Worm (Caenorhabditis elegans) whole organism, young adult: ENCODE measurements around the gene tag-266.

Source experiments
- F23B12.7 ChIP-seq: sonication (generic microtip); optimal IDR thresholded peaks from 2 replicates; lab custom pipeline; 2017; ENCODE audit warnings: missing genetic modification characterization, mild to moderate bottlenecking, missing compliant biosample characterization, antibody characterized with exemption, moderate library complexity; ENCODE audit not compliant: insufficient read depth
- Y53G8AR.9 ChIP-seq: fragments of 200-800 bp; sonication (Bioruptor generic); conservative IDR thresholded peaks from 2 replicates; pipeline ENCODE4 v1.3.6; 2022; ENCODE audit warnings: missing genetic modification reagents, missing genetic modification characterization, missing compliant biosample characterization
- Y95B8A.8 ChIP-seq: fragments of 200-800 bp; sonication (Bioruptor generic); IDR thresholded peaks from 2 replicates; pipeline ENCODE4 v1.3.6; 2022; ENCODE audit warnings: missing genetic modification reagents, missing genetic modification characterization, missing compliant biosample characterization
- ama-1 ChIP-seq, 3 experiments: fragments of 150-350 bp in 1 of 3; sonication (generic microtip) in 2 of 3; optimal IDR thresholded peaks; 2 replicates each; lab custom pipeline; 2014 to 2018; ENCODE audit warnings: missing biosample characterization in 2 of 3, missing genetic modification characterization in 2 of 3, missing genetic modification reagents in 2 of 3
- ceh-58 ChIP-seq: fragments of 200-800 bp; sonication (Bioruptor generic); IDR thresholded peaks from 2 replicates; pipeline ENCODE4 v1.3.6; 2022; ENCODE audit warnings: missing genetic modification characterization, missing compliant biosample characterization
- dpl-1 ChIP-seq: fragments of 150-350 bp; optimal IDR thresholded peaks from 2 replicates; lab custom pipeline; 2014; ENCODE audit warnings: missing biosample characterization, missing genetic modification reagents, missing genetic modification characterization
- mcd-1 ChIP-seq: fragments of 200-800 bp; sonication (Bioruptor generic); IDR thresholded peaks from 2 replicates; pipeline ENCODE4 v1.3.6; 2022; ENCODE audit warnings: missing genetic modification reagents, missing genetic modification characterization, missing compliant biosample characterization
- mes-4 ChIP-seq: sonication (generic microtip); optimal IDR thresholded peaks from 2 replicates; lab custom pipeline; 2016; ENCODE audit warnings: missing genotype, missing genetic modification characterization, missing compliant biosample characterization
- pha-4 ChIP-seq: fragments of 150-350 bp; sonication (generic microtip); optimal IDR thresholded peaks from 2 replicates; lab custom pipeline; 2014; ENCODE audit warnings: missing biosample characterization, missing genetic modification reagents, missing genetic modification characterization
- rcor-1 ChIP-seq: fragments of 200-800 bp; sonication (Bioruptor generic); IDR thresholded peaks from 2 replicates; pipeline ENCODE4 v1.3.6; 2022; ENCODE audit warnings: missing genetic modification reagents, missing genetic modification characterization, missing compliant biosample characterization
- unc-62 ChIP-seq: fragments of 150-350 bp; optimal IDR thresholded peaks from 2 replicates; lab custom pipeline; 2014; ENCODE audit warnings: missing biosample characterization, missing genetic modification reagents, missing genetic modification characterization
- ztf-6 ChIP-seq: fragments of 200-800 bp; sonication (Bioruptor generic); IDR thresholded peaks from 2 replicates; pipeline ENCODE4 v1.3.6; 2022; ENCODE audit warnings: missing genetic modification reagents, missing genetic modification characterization, missing compliant biosample characterization

DNA sequence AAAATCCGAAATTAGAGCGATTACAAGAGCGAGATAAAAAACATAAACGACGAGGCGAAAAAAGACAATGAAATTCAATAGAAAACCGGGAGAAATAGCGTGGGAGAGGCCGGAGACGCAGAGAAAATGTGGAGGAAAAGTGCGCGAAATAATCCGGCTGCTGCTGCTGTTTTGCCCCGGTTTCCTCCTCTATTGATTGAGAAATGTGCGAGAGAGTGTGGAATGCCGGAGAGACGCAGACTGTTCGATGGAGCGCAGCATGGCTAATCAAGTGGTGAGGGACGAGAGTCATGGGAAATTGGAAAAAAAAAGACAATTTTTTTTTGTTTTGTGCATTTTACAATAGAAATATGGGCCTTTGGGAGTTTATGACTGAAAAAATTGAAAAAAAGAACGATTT is 41.9 kb downstream of the tag-266 start:
- no peak for TF ChIP-seq ceh-58 (GFP tag; lab: Robert Waterston, UW)
- TF ChIP-seq mes-4 (tag; lab: Kevin White, UChicago), result no peak
- TF ChIP-seq ama-1 (optimal IDR thresholded peaks at IDR 0.05; lab: Kevin White, UChicago), result no peak
- TF ChIP-seq ama-1 (GFP tag; optimal IDR thresholded peaks at IDR 0.05; lab: Kevin White, UChicago), result no peak
- TF ChIP-seq F23B12.7 (tag; lab: Kevin White, UChicago), result no peak
- TF ChIP-seq unc-62 (GFP tag; lab: Kevin White, UChicago), result no peak
- 0 out of 2 replicates have a peak, but pooled peaks have one; percentile 6 for TF ChIP-seq rcor-1 (GFP tag; lab: Robert Waterston, UW)
- TF ChIP-seq Y53G8AR.9 (GFP tag; lab: Robert Waterston, UW), result 0 out of 2 replicates have a peak, but pooled peaks have one; percentile 22
- TF ChIP-seq Y95B8A.8, result no peak
- no peak for TF ChIP-seq ztf-6 (GFP tag; lab: Robert Waterston, UW)
- TF ChIP-seq mcd-1 (GFP tag; lab: Robert Waterston, UW), result peak; percentile 32; the same call in 1 of the 2 replicates
- TF ChIP-seq pha-4 (tag; lab: Kevin White, UChicago), result no peak
- no peak for TF ChIP-seq dpl-1 (GFP tag; lab: Kevin White, UChicago)
